Worm (Caenorhabditis elegans): ENCODE results near the gene F57G12.2.

The F57G12.2 gene

DNA sequence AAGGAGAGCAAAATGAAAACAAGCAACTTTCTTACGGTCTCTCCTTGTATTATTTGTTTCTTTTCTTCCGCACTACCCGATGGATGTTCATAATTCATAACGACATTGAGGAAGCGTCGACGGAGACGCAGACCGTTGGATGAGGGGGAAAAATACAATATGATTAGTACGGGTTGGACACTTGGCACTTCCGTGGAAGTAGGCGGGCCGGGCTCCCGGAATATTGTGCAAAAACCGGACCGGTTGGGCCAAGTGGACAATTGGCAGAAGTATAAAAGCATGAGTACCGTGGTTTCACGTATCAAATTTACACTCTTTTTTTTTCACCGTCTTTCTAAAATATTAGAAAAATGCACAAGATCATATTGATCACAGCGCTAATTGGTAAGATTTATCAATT, 17.3 kb downstream of the F57G12.2 start, which contains the start of gene M153.3:
TSS of gene M153.3 (plus strand) at position 301 of the 400 bp plus-strand sequence.
- TF ChIP-seq nhr-23 (tag; optimal IDR thresholded peaks at IDR 0.05) (no peak), egl-27 (tag; optimal IDR thresholded peaks at IDR 0.05) (no peak), lin-13 (GFP tag; optimal IDR thresholded peaks at IDR 0.05) (no peak), sma-3 (GFP tag; optimal IDR thresholded peaks at IDR 0.05) (no peak), ZK546.5 (tag; optimal IDR thresholded peaks at IDR 0.05) (no peak), sma-9 (GFP tag; optimal IDR thresholded peaks at IDR 0.05) (no peak), sma-9 (tag; optimal IDR thresholded peaks at IDR 0.05) (no peak), gmeb-1 (tag; optimal IDR thresholded peaks at IDR 0.05) (no peak), ceh-16 (tag; optimal IDR thresholded peaks at IDR 0.05) (no peak), Y55F3AM.14 (GFP tag; optimal IDR thresholded peaks at IDR 0.05) (no peak), ztf-11 (tag; optimal IDR thresholded peaks at IDR 0.05) (no peak), mab-5 (tag; optimal IDR thresholded peaks at IDR 0.05) (no peak), peb-1 (tag; optimal IDR thresholded peaks at IDR 0.05) (no peak), mbf-1 (tag; optimal IDR thresholded peaks at IDR 0.05) (no peak), skn-1 (tag; optimal IDR thresholded peaks at IDR 0.05) (no peak), snpc-4 (tag; optimal IDR thresholded peaks at IDR 0.05) (no peak), nhr-237 (tag; optimal IDR thresholded peaks at IDR 0.05) (no peak), sem-4 (tag; optimal IDR thresholded peaks at IDR 0.05) (no peak), unc-39 (tag; optimal IDR thresholded peaks at IDR 0.05) (no peak)

DNA sequence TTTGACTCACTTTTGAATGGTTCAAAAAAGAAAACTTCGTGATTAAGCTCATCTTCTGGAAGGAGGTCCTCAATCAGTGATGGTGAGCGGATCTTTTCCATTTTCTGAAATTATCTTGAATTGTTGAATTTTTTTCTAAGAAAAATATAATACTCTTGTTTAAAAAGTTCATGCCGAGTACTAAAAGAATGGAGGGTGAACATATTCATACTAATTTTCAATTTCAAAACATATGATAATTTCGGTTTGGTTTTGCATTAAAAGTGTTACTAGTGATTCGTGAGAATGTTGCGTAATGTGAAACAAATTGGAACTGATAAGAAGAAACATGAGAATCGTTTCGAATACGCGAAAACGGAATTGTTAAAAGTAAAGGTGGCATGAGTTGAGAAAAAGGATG, 18.8 kb downstream of the F57G12.2 start, which contains the start of gene lyst-1:
TSS of gene lyst-1 (minus strand) at position 101 of the 400 bp plus-strand sequence.
- peak; percentile 14 for TF ChIP-seq fos-1 (tag; optimal IDR thresholded peaks at IDR 0.05)
- no peak for TF ChIP-seq peb-1 (tag; optimal IDR thresholded peaks at IDR 0.05)

DNA sequence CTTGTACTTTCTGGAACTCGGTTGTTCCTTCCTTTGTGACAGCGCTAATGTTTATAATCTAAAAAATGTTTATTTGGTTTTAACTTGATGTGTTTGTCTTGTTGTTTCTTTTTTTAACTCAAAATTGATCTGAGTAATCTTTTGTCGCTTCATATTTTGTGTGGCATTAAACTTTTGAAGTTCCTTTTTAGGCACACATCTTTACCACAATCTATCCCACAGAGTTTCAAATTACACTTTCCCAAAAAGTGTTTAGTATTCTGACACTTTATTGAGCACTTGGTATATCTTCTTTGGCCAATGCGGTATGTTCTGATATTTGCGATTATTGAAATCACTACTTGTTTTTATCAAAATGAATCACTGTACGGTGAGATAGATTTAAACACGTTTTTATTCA, 34.5 kb downstream of the F57G12.2 start, which contains the start of gene lgc-18:
TSS of gene lgc-18 (plus strand) at position 301 of the 400 bp plus-strand sequence.
- TF ChIP-seq nhr-21 (tag; optimal IDR thresholded peaks at IDR 0.05) (no peak), aly-2 (tag; optimal IDR thresholded peaks at IDR 0.05) (no peak), ama-1 (optimal IDR thresholded peaks at IDR 0.05) (no peak), lin-13 (GFP tag; optimal IDR thresholded peaks at IDR 0.05) (no peak), mdl-1 (tag; optimal IDR thresholded peaks at IDR 0.05) (no peak), ztf-11 (tag; optimal IDR thresholded peaks at IDR 0.05) (no peak), nhr-10 (tag; optimal IDR thresholded peaks at IDR 0.05) (no peak), unc-62 (GFP tag; optimal IDR thresholded peaks at IDR 0.05) (no peak), dmd-4 (tag; optimal IDR thresholded peaks at IDR 0.05) (no peak), crh-2 (tag; optimal IDR thresholded peaks at IDR 0.05) (no peak), unc-55 (GFP tag; optimal IDR thresholded peaks at IDR 0.05) (no peak), ztf-4 (tag; optimal IDR thresholded peaks at IDR 0.05) (no peak)

DNA sequence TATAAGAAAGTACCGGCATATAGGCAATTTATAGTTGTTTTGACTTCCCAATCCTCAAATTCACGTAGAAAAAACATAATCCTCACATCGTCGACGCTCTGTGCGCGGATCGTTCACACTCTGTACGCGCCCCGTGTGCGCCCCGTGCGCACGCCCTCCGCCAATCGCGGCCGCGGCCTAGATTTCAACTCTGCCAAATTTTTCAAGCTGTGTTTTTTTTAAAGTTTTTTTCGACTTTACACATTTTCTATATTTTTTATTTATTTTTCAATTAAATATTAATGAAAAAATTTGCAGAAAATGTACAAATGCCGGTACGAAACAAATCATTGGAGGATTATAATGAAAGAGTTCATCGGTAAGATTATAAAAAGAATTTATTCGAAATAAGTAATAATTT, 36.7 kb downstream of the F57G12.2 start, which contains the start of gene T01H10.11:
TSS of gene T01H10.11 (plus strand) at position 301 of the 400 bp plus-strand sequence.
- TF ChIP-seq nhr-77 (tag; optimal IDR thresholded peaks at IDR 0.05) (no peak), nhr-129 (tag; optimal IDR thresholded peaks at IDR 0.05) (no peak), gmeb-1 (tag; optimal IDR thresholded peaks at IDR 0.05) (no peak), aly-2 (tag; optimal IDR thresholded peaks at IDR 0.05) (no peak), egl-27 (tag; optimal IDR thresholded peaks at IDR 0.05) (no peak), sma-9 (GFP tag; optimal IDR thresholded peaks at IDR 0.05) (no peak), sma-9 (tag; optimal IDR thresholded peaks at IDR 0.05) (no peak), nhr-23 (tag; optimal IDR thresholded peaks at IDR 0.05) (no peak), alr-1 (tag; optimal IDR thresholded peaks at IDR 0.05) (no peak), unc-62 (GFP tag; optimal IDR thresholded peaks at IDR 0.05) (no peak), fos-1 (tag; optimal IDR thresholded peaks at IDR 0.05) (no peak), nhr-25 (tag; optimal IDR thresholded peaks at IDR 0.05) (no peak), elt-1 (tag; optimal IDR thresholded peaks at IDR 0.05) (no peak), ama-1 (optimal IDR thresholded peaks at IDR 0.05) (no peak), Y55F3AM.14 (GFP tag; optimal IDR thresholded peaks at IDR 0.05) (no peak)

DNA sequence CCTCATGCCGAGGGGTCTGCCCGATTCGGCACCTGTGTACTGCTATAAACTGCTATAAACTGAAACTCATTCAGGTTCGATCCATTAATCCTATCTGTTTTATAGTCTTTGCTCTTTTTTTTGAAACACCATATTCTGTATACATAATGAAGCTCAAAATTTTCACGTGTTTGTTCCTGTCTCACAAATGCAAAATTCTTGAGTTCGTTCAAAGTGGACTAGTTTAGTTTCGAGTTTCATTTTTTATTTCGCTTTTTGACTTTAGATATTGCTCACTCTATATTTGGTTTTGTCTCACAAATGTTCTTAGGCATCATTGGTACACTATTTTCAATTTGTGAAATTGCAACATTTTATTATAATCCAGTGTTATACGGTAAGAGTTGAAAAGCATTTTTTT, 38.6 kb downstream of the F57G12.2 start, which contains the start of gene lgc-17:
TSS of gene lgc-17 (plus strand) at position 301 of the 400 bp plus-strand sequence.
- TF ChIP-seq elt-3 (tag; optimal IDR thresholded peaks at IDR 0.05) (no peak), lin-39 (tag; optimal IDR thresholded peaks at IDR 0.05) (no peak), lin-11 (tag; optimal IDR thresholded peaks at IDR 0.05) (no peak), ztf-1 (GFP tag; conservative IDR thresholded peaks at IDR 0.05) (no peak), R02D3.7 (tag; optimal IDR thresholded peaks at IDR 0.05) (no peak), nhr-12 (tag; optimal IDR thresholded peaks at IDR 0.05) (no peak), blmp-1 (tag; optimal IDR thresholded peaks at IDR 0.05; ENCODE audit: insufficient read depth) (no peak), ZK546.5 (tag; optimal IDR thresholded peaks at IDR 0.05) (no peak), skn-1 (tag; optimal IDR thresholded peaks at IDR 0.05) (no peak), nhr-237 (tag; optimal IDR thresholded peaks at IDR 0.05) (no peak)

Data from whole organism, L2 larva.